Worm (Caenorhabditis elegans) whole organism, late embryonic: ENCODE results near the gene F42C5.4.

Source experiments
- C08G9.2 ChIP-seq: sonication (generic microtip); optimal IDR thresholded peaks from 2 replicates; lab custom pipeline; 2016; ENCODE audit warnings: mild to moderate bottlenecking, missing genetic modification characterization, moderate library complexity, missing compliant biosample characterization
- C38D4.7 ChIP-seq: fragments of 200-800 bp; sonication (Bioruptor generic); optimal IDR thresholded peaks from 2 replicates; lab custom pipeline; 2018; ENCODE audit warnings: mild to moderate bottlenecking, missing genetic modification characterization, moderate library complexity, missing compliant biosample characterization
- F13H6.1 ChIP-seq: sonication (generic microtip); optimal IDR thresholded peaks from 2 replicates; lab custom pipeline; 2016; ENCODE audit warnings: missing genetic modification characterization, missing compliant biosample characterization
- K02D7.2 ChIP-seq: sonication (generic microtip); optimal IDR thresholded peaks from 2 replicates; lab custom pipeline; 2017; ENCODE audit warnings: mild to moderate bottlenecking, missing genetic modification characterization, missing compliant biosample characterization
- K09A11.1 ChIP-seq: sonication (generic microtip); optimal IDR thresholded peaks from 2 replicates; lab custom pipeline; 2017; ENCODE audit warnings: antibody characterized with exemption, mild to moderate bottlenecking, missing genetic modification characterization, missing compliant biosample characterization; ENCODE audit not compliant: insufficient read depth
- Y22D7AL.16 ChIP-seq: sonication (generic microtip); optimal IDR thresholded peaks from 2 replicates; lab custom pipeline; 2016; ENCODE audit warnings: missing genetic modification characterization, missing compliant biosample characterization
- ahr-1 ChIP-seq: sonication (generic microtip); optimal IDR thresholded peaks from 2 replicates; lab custom pipeline; 2016; ENCODE audit warnings: missing genetic modification characterization, missing compliant biosample characterization
- ama-1 ChIP-seq: fragments of 150-350 bp; optimal IDR thresholded peaks from 2 replicates; lab custom pipeline; 2014
- ceh-14 ChIP-seq: sonication (generic microtip); optimal IDR thresholded peaks from 2 replicates; lab custom pipeline; 2016; ENCODE audit warnings: missing genotype, missing genetic modification characterization, missing compliant biosample characterization
- ceh-2 ChIP-seq: sonication (generic microtip); optimal IDR thresholded peaks from 2 replicates; lab custom pipeline; 2016; ENCODE audit warnings: missing genotype, missing genetic modification characterization, missing compliant biosample characterization
- ceh-45 ChIP-seq: fragments of 200-800 bp; sonication (Bioruptor generic); IDR thresholded peaks from 2 replicates; pipeline ENCODE4 v1.3.6; 2022; ENCODE audit warnings: missing genetic modification reagents, missing genetic modification characterization, missing compliant biosample characterization
- dve-1 ChIP-seq: sonication (generic microtip); optimal IDR thresholded peaks from 2 replicates; lab custom pipeline; 2017; ENCODE audit warnings: antibody characterized with exemption, mild to moderate bottlenecking, missing genetic modification characterization, missing compliant biosample characterization
- elt-2 ChIP-seq: sonication (generic microtip); optimal IDR thresholded peaks from 2 replicates; lab custom pipeline; 2016; ENCODE audit warnings: missing genetic modification reagents, missing genetic modification characterization, missing compliant biosample characterization
- elt-4 ChIP-seq: sonication (generic microtip); optimal IDR thresholded peaks from 2 replicates; lab custom pipeline; 2016; ENCODE audit warnings: missing genetic modification characterization, missing compliant biosample characterization
- ets-4 ChIP-seq: sonication (generic microtip); optimal IDR thresholded peaks from 2 replicates; lab custom pipeline; 2016; ENCODE audit warnings: missing genetic modification characterization, missing compliant biosample characterization
- eyg-1 ChIP-seq: sonication (generic microtip); optimal IDR thresholded peaks from 2 replicates; lab custom pipeline; 2016; ENCODE audit warnings: missing genotype, missing genetic modification characterization, missing compliant biosample characterization
- hlh-30 ChIP-seq: sonication (generic microtip); optimal IDR thresholded peaks from 2 replicates; lab custom pipeline; 2017; ENCODE audit warnings: antibody characterized with exemption, missing genetic modification characterization, missing compliant biosample characterization; ENCODE audit not compliant: insufficient read depth
- hlh-8 ChIP-seq: sonication (generic microtip); optimal IDR thresholded peaks from 2 replicates; lab custom pipeline; 2016; ENCODE audit warnings: missing genotype, missing genetic modification characterization, missing compliant biosample characterization
- lin-11 ChIP-seq: fragments of 200-800 bp; sonication (Bioruptor generic); optimal IDR thresholded peaks from 2 replicates; lab custom pipeline; 2018; ENCODE audit warnings: mild to moderate bottlenecking, missing genetic modification characterization, missing compliant biosample characterization
- mec-3 ChIP-seq: sonication (generic microtip); optimal IDR thresholded peaks from 2 replicates; lab custom pipeline; 2016; ENCODE audit warnings: borderline replicate concordance, missing genetic modification characterization, missing compliant biosample characterization
- nhr-11 ChIP-seq: fragments of 150-350 bp; optimal IDR thresholded peaks from 2 replicates; lab custom pipeline; 2014; ENCODE audit warnings: missing biosample characterization, missing genetic modification characterization
- nhr-232 ChIP-seq: sonication (generic microtip); optimal IDR thresholded peaks from 2 replicates; lab custom pipeline; 2016; ENCODE audit warnings: missing genetic modification characterization, missing compliant biosample characterization
- npax-4 ChIP-seq: sonication (generic microtip); optimal IDR thresholded peaks from 2 replicates; lab custom pipeline; 2016; ENCODE audit warnings: missing genetic modification characterization, missing compliant biosample characterization
- odd-2 ChIP-seq: sonication (generic microtip); optimal IDR thresholded peaks from 2 replicates; lab custom pipeline; 2017; ENCODE audit warnings: antibody characterized with exemption, mild to moderate bottlenecking, missing genetic modification characterization, missing compliant biosample characterization
- pag-3 ChIP-seq: sonication (generic microtip); optimal IDR thresholded peaks from 2 replicates; lab custom pipeline; 2016; ENCODE audit warnings: missing compliant biosample characterization, missing genetic modification characterization, borderline replicate concordance
- pax-1 ChIP-seq: fragments of 150-350 bp; optimal IDR thresholded peaks from 2 replicates; lab custom pipeline; 2014; ENCODE audit warnings: missing biosample characterization, missing genetic modification characterization
- pha-2 ChIP-seq: sonication (generic microtip); optimal IDR thresholded peaks from 2 replicates; lab custom pipeline; 2017; ENCODE audit warnings: mild to moderate bottlenecking, missing genetic modification characterization, missing compliant biosample characterization
- pros-1 ChIP-seq: fragments of 150-350 bp; optimal IDR thresholded peaks from 2 replicates; lab custom pipeline; 2014; ENCODE audit warnings: missing biosample characterization, missing genetic modification reagents, missing genetic modification characterization
- ref-2 ChIP-seq: sonication (generic microtip); optimal IDR thresholded peaks from 2 replicates; lab custom pipeline; 2016; ENCODE audit warnings: missing genetic modification characterization, missing compliant biosample characterization
- sdc-2 ChIP-seq: sonication (generic microtip); optimal IDR thresholded peaks from 2 replicates; lab custom pipeline; 2016; ENCODE audit warnings: missing genotype, missing genetic modification characterization, missing compliant biosample characterization
- tbx-2 ChIP-seq: sonication (generic microtip); optimal IDR thresholded peaks from 2 replicates; lab custom pipeline; 2016; ENCODE audit warnings: missing genetic modification characterization, missing compliant biosample characterization
- tbx-7 ChIP-seq: sonication (generic microtip); optimal IDR thresholded peaks from 2 replicates; lab custom pipeline; 2016; ENCODE audit warnings: missing genotype, missing genetic modification characterization, missing compliant biosample characterization
- unc-42 ChIP-seq: sonication (generic microtip); optimal IDR thresholded peaks from 2 replicates; lab custom pipeline; 2016; ENCODE audit warnings: missing genotype, missing genetic modification characterization, missing compliant biosample characterization
- unc-86 ChIP-seq: sonication (generic microtip); optimal IDR thresholded peaks from 2 replicates; lab custom pipeline; 2016; ENCODE audit warnings: missing genetic modification characterization, missing compliant biosample characterization
- zip-5 ChIP-seq: sonication (generic microtip); optimal IDR thresholded peaks from 2 replicates; lab custom pipeline; 2016; ENCODE audit warnings: missing genetic modification characterization, missing compliant biosample characterization

The F42C5.4 gene

DNA sequence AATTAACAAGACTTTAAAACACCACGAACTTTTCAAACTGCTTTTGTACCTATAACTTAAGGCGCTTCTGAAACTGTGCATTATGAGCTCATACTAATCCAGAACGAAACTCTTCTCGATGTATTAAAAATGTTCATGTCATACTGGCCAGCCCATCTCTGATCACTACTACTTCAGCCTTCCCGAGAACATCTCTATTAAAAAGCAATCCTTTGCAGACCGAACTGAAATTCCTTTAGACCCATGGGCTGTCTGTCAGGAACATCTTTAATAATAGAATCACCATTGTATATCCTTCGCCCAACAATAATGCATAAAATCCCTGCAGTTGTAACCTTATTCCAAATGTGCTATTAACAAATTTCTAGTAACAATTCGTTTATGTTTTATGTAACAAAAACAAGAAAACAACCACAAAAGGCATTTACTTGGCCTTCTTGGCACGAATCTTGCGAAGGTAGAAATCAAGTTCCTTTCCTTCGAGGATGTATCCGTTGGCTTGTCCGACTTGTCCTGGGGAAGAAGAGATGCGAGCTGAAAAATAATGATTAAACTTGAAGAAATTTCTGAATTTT lies 20.8 kb upstream of the F42C5.4 start:
- TF ChIP-seq tbx-7 (no peak), odd-2 (tag; lab: Kevin White, UChicago) (no peak), eyg-1 (tag; lab: Kevin White, UChicago) (no peak), ceh-14 (tag; lab: Kevin White, UChicago) (no peak), tbx-2 (tag; lab: Kevin White, UChicago) (no peak), unc-86 (no peak)

DNA sequence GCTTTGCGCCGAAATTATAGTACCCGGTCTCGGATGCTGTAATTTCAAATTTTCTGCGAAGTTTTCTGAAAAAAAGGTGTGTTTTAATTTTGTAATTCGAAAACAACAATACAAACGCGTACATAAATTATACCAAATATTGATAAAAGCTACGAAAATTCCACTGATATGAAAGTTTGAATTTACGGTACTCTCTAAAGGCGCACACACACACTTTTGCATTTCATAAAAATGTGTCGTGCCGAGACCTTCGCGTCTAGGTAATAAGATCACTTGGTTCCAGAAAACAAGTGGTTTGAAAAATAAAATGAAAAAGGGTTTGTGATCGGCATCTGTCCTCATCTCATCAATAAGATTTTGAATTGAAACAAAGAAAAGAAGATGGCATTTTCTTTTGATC lies 18.9 kb upstream of the F42C5.4 start:
- TF ChIP-seq F13H6.1 (tag; lab: Kevin White, UChicago) (no peak), pax-1 (tag; lab: Kevin White, UChicago) (no peak)

DNA sequence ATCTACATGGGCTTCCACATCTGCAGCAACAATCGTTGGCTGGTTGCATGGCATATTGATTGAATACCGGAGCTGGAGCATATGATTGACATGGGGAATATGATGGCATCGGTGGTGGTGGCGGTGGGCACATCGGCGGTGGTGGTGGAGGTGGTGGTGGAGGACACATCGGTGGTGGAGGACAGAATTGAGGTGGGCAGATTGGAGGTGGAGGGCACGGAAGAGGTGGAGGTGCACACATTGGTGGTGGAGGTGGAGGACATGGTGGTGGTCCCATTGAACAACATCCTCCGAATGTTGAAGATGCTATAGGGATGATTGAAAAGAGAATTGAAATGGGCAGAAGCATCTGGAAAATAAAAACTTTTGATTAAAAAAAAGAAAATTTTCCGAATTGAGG lies 18.5 kb upstream of the F42C5.4 start, which contains the start of gene grl-4:
grl-4 (minus strand) TSS at position 351 of the 400 bp plus-strand sequence.
- TF ChIP-seq ceh-2 (tag; lab: Kevin White, UChicago) (no peak), hlh-8 (tag; lab: Kevin White, UChicago) (no peak), zip-5 (tag; lab: Kevin White, UChicago) (no peak), pax-1 (tag; lab: Kevin White, UChicago) (no peak), C08G9.2 (no peak), hlh-30 (tag; lab: Kevin White, UChicago) (no peak), K02D7.2 (tag; lab: Kevin White, UChicago) (no peak), Y22D7AL.16 (tag; lab: Kevin White, UChicago) (no peak), ahr-1 (tag; lab: Kevin White, UChicago) (no peak), ceh-45 (GFP tag; lab: Robert Waterston, UW) (no peak), pag-3 (tag; lab: Kevin White, UChicago) (no peak), F13H6.1 (tag; lab: Kevin White, UChicago) (no peak), lin-11 (tag; lab: Kevin White, UChicago) (no peak), ets-4 (tag; lab: Kevin White, UChicago) (no peak), elt-2 (tag; lab: Kevin White, UChicago) (no peak), tbx-2 (tag; lab: Kevin White, UChicago) (no peak), elt-4 (tag; lab: Kevin White, UChicago) (no peak), dve-1 (tag; lab: Kevin White, UChicago) (no peak), ref-2 (no peak), odd-2 (tag; lab: Kevin White, UChicago) (no peak)

DNA sequence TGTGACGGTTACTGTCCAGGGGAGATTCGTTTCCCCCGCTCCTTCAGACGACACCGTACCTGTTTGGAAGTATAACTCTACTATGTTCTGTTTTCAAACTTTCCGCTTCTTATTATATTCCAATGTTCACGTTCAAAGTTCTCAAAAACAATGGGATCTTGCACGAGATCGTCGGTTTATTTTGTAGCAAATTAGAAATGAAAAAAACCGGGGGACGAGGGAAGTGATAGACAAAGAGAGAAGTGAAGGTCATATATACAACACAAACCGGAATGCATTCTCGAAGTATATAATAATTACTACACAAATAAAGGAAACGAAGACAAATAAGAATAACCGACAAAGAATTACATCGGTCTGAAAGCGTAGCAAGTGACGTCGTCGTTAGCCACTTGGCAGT lies 17.8 kb upstream of the F42C5.4 start:
- TF ChIP-seq ceh-2 (tag; lab: Kevin White, UChicago) (no peak), sdc-2 (tag; lab: Kevin White, UChicago) (no peak), elt-2 (tag; lab: Kevin White, UChicago) (no peak), nhr-232 (tag; lab: Kevin White, UChicago) (no peak), pros-1 (tag; lab: Kevin White, UChicago) (no peak), K09A11.1 (tag; lab: Kevin White, UChicago) (no peak), unc-42 (tag; lab: Kevin White, UChicago) (no peak), ceh-45 (GFP tag; lab: Robert Waterston, UW) (no peak), npax-4 (tag; lab: Kevin White, UChicago) (no peak), C38D4.7 (GFP tag; lab: Kevin White, UChicago) (no peak), pha-2 (tag; lab: Kevin White, UChicago) (no peak), pag-3 (tag; lab: Kevin White, UChicago) (no peak), ama-1 (no peak), mec-3 (no peak), nhr-11 (tag; lab: Kevin White, UChicago) (no peak)
